Fruit fly (Drosophila melanogaster): ENCODE data around the gene Dlc90F.
A peak's percentile ranks its signal among the peaks of the same experiment; 100 is the strongest.

Dlc90F gene

dm6 chr3R:18314824-18315690 is 16.0 kb downstream of the Dlc90F start:
- TF ChIP-seq rn (GFP tag; IDR thresholded peaks at IDR 0.05) = no peak
- TF ChIP-seq fd96Ca (GFP tag; IDR thresholded peaks at IDR 0.05) = peak; percentile 64; the same call in 1 of the 3 replicates
- no peak for TF ChIP-seq CG13204 (GFP tag; optimal IDR thresholded peaks at IDR 0.05)
- no peak for TF ChIP-seq gl (tag; optimal IDR thresholded peaks at IDR 0.05)
- TF ChIP-seq CG8301 (tag; optimal IDR thresholded peaks at IDR 0.05) = no peak
- TF ChIP-seq CG34367 (tag; optimal IDR thresholded peaks at IDR 0.05) = no peak
- TF ChIP-seq CG9948 (tag; optimal IDR thresholded peaks at IDR 0.05) = no peak
- TF ChIP-seq CG17806 (tag; optimal IDR thresholded peaks at IDR 0.05) = no peak
- TF ChIP-seq CG12605 (GFP tag; IDR thresholded peaks at IDR 0.05) = no peak
- peak; percentile 55 for TF ChIP-seq Ets98B (GFP tag; IDR thresholded peaks at IDR 0.05)
- peak; percentile 15 for TF ChIP-seq EcR (GFP tag; optimal IDR thresholded peaks at IDR 0.05)
- TF ChIP-seq CG15710 (tag; optimal IDR thresholded peaks at IDR 0.05) = no peak
- no peak for TF ChIP-seq CG14655 (GFP tag; optimal IDR thresholded peaks at IDR 0.05)
- no peak for TF ChIP-seq D1 (tag; optimal IDR thresholded peaks at IDR 0.05)
- TF ChIP-seq Snoo (tag; optimal IDR thresholded peaks at IDR 0.05) = no peak
- TF ChIP-seq CG4496 (GFP tag; IDR thresholded peaks at IDR 0.05) = peak; percentile 73
- TF ChIP-seq CG10348 (GFP tag; IDR thresholded peaks at IDR 0.05) = no peak
- TF ChIP-seq Pif1B (GFP tag; optimal IDR thresholded peaks at IDR 0.05) = no peak
- no peak for TF ChIP-seq CG8159 (tag; optimal IDR thresholded peaks at IDR 0.05)
- TF ChIP-seq CG32121 (GFP tag; IDR thresholded peaks at IDR 0.05) = peak; percentile 66
- TF ChIP-seq Pif1A (GFP tag; optimal IDR thresholded peaks at IDR 0.05) = no peak

- TF ChIP-seq CG14655 (GFP tag; optimal IDR thresholded peaks at IDR 0.05) = peak; percentile 5
- TF ChIP-seq Pif1A (GFP tag; optimal IDR thresholded peaks at IDR 0.05) = no peak
Measured at dm6 chr3R:18328842-18329241, 29.8 kb downstream of the Dlc90F start, which contains the start of gene naz. TSS of gene naz (minus strand) at chr3R:18328942.

- no peak for TF ChIP-seq CG14655 (GFP tag; optimal IDR thresholded peaks at IDR 0.05)
- no peak for TF ChIP-seq CG9948 (tag; optimal IDR thresholded peaks at IDR 0.05)
- TF ChIP-seq rn (GFP tag; IDR thresholded peaks at IDR 0.05) = no peak
- no peak for TF ChIP-seq CG10348 (GFP tag; IDR thresholded peaks at IDR 0.05)
- no peak for TF ChIP-seq CG13204 (GFP tag; optimal IDR thresholded peaks at IDR 0.05)
- no peak for TF ChIP-seq Pif1B (GFP tag; optimal IDR thresholded peaks at IDR 0.05)
- TF ChIP-seq Ets98B (GFP tag; IDR thresholded peaks at IDR 0.05) = no peak
- TF ChIP-seq D1 (tag; optimal IDR thresholded peaks at IDR 0.05) = no peak
- no peak for TF ChIP-seq Pif1A (GFP tag; optimal IDR thresholded peaks at IDR 0.05)
- TF ChIP-seq fd96Ca (GFP tag; IDR thresholded peaks at IDR 0.05) = no peak
- TF ChIP-seq CG17806 (tag; optimal IDR thresholded peaks at IDR 0.05) = no peak
- TF ChIP-seq Snoo (tag; optimal IDR thresholded peaks at IDR 0.05) = no peak
- TF ChIP-seq CG8301 (tag; optimal IDR thresholded peaks at IDR 0.05) = no peak
Measured at dm6 chr3R:18338493-18338892, 39.5 kb downstream of the Dlc90F start.
